Fruit fly (Drosophila melanogaster) whole organism, embryonic: ENCODE measurements around the gene Nf1.

Experiments
- Abd-B ChIP-seq: fragments of 200-800 bp; sonication (Bioruptor generic); optimal IDR thresholded peaks from 2 replicates; lab custom pipeline; 2018; ENCODE audit warnings: missing biosample characterization, mild to moderate bottlenecking, missing genetic modification characterization, moderate library complexity
- CG10267 ChIP-seq: fragments of 200-800 bp; sonication (Bioruptor generic); optimal IDR thresholded peaks from 2 replicates; lab custom pipeline; 2018; ENCODE audit warnings: missing biosample characterization, mild to moderate bottlenecking, missing genetic modification characterization, moderate library complexity
- CG10274 ChIP-seq: fragments of 200-800 bp; sonication (Bioruptor generic); optimal IDR thresholded peaks from 3 replicates; lab custom pipeline; 2017; ENCODE audit warnings: missing biosample characterization, mild to moderate bottlenecking, missing genetic modification characterization
- CG10321 ChIP-seq: fragments of 200-800 bp; sonication (Bioruptor generic); IDR thresholded peaks from 2 replicates; pipeline ENCODE4 v1.3.6; 2022; ENCODE audit warnings: missing biosample characterization, missing genetic modification characterization
- CG10431 ChIP-seq: fragments of 200-800 bp; sonication (Bioruptor generic); optimal IDR thresholded peaks from 3 replicates; lab custom pipeline; 2018; ENCODE audit warnings: missing biosample characterization, mild to moderate bottlenecking, missing genetic modification characterization
- CG10959 ChIP-seq: fragments of 200-800 bp; sonication (Bioruptor generic); IDR thresholded peaks from 2 replicates; pipeline ENCODE4 v1.3.6; 2022; ENCODE audit warnings: missing biosample characterization, missing genetic modification characterization
- CG11504 ChIP-seq: fragments of 200-800 bp; sonication (Bioruptor generic); optimal IDR thresholded peaks from 3 replicates; lab custom pipeline; 2019; ENCODE audit warnings: missing biosample characterization, mild to moderate bottlenecking, missing genetic modification characterization, moderate library complexity
- CG16815 ChIP-seq: fragments of 200-800 bp; sonication (Bioruptor generic); optimal IDR thresholded peaks from 3 replicates; lab custom pipeline; 2017; ENCODE audit warnings: missing biosample characterization, mild to moderate bottlenecking, missing genetic modification characterization
- CG3163 ChIP-seq: fragments of 200-800 bp; sonication (Bioruptor generic); optimal IDR thresholded peaks from 3 replicates; lab custom pipeline; 2016; ENCODE audit warnings: missing biosample characterization, missing genetic modification characterization
- CG32532 ChIP-seq: fragments of 200-800 bp; sonication (Bioruptor generic); IDR thresholded peaks from 2 replicates; pipeline ENCODE4 v1.3.6; 2022; ENCODE audit warnings: missing biosample characterization, missing genetic modification characterization
- CG6813 ChIP-seq: fragments of 200-800 bp; sonication (Bioruptor generic); optimal IDR thresholded peaks from 2 replicates; lab custom pipeline; 2017; ENCODE audit warnings: missing biosample characterization, missing genetic modification characterization, mild to moderate bottlenecking, moderate library complexity, missing genetic modification reagents
- CG6854 ChIP-seq: fragments of 200-800 bp; sonication (Bioruptor generic); optimal IDR thresholded peaks from 3 replicates; lab custom pipeline; 2017; ENCODE audit warnings: missing biosample characterization, mild to moderate bottlenecking, missing genetic modification characterization
- CG7745 ChIP-seq: fragments of 200-800 bp; sonication (Bioruptor generic); optimal IDR thresholded peaks from 2 replicates; lab custom pipeline; 2018; ENCODE audit warnings: missing biosample characterization, mild to moderate bottlenecking, missing genetic modification characterization, moderate library complexity
- CG8089 ChIP-seq: fragments of 200-800 bp; sonication (Bioruptor generic); optimal IDR thresholded peaks from 3 replicates; lab custom pipeline; 2016; ENCODE audit warnings: missing biosample characterization, missing genetic modification characterization
- CG8359 ChIP-seq: fragments of 200-800 bp; sonication (Bioruptor generic); optimal IDR thresholded peaks from 2 replicates; lab custom pipeline; 2017; ENCODE audit warnings: missing biosample characterization, mild to moderate bottlenecking, missing genetic modification characterization, borderline replicate concordance
- CG9437 ChIP-seq: fragments of 200-800 bp; sonication (Bioruptor generic); optimal IDR thresholded peaks from 2 replicates; lab custom pipeline; 2018; ENCODE audit warnings: missing biosample characterization, mild to moderate bottlenecking, missing genetic modification characterization
- Chrac-16 ChIP-seq: fragments of 200-800 bp; sonication (Bioruptor generic); optimal IDR thresholded peaks from 3 replicates; lab custom pipeline; 2016; ENCODE audit warnings: missing biosample characterization, missing genetic modification characterization
- D ChIP-seq, 2 experiments: fragments of 200-800 bp in 1 of 2; fragments of >200 bp in 1 of 2; sonication (Bioruptor generic) in 1 of 2; optimal IDR thresholded peaks; 2 replicates in 1 of 2; 3 replicates in 1 of 2; lab custom pipeline; 2017; ENCODE audit warnings: mild to moderate bottlenecking in 1 of 2, missing biosample characterization in 1 of 2, missing genetic modification characterization in 1 of 2, missing genetic modification reagents in 1 of 2
- Dek ChIP-seq: fragments of 200-800 bp; sonication (Bioruptor generic); optimal IDR thresholded peaks from 3 replicates; lab custom pipeline; 2019; ENCODE audit warnings: missing biosample characterization, mild to moderate bottlenecking, missing genetic modification characterization, moderate library complexity
- Dll ChIP-seq: fragments of 200-800 bp; sonication (Bioruptor generic); IDR thresholded peaks from 4 replicates; pipeline ENCODE4 v1.3.6; 2022; ENCODE audit warnings: missing biosample characterization, missing genetic modification characterization; ENCODE audit not compliant: partially characterized antibody
- Drgx ChIP-seq: fragments of 200-800 bp; sonication (Bioruptor generic); IDR thresholded peaks from 2 replicates; pipeline ENCODE4 v1.3.6; 2022; ENCODE audit warnings: missing biosample characterization, missing genetic modification characterization
- Eip74EF ChIP-seq, 2 experiments: fragments of 200-800 bp in 1 of 2; fragments of >200 bp in 1 of 2; sonication (Bioruptor generic) in 1 of 2; optimal IDR thresholded peaks; 2 replicates each; lab custom pipeline; 2017 to 2019; ENCODE audit warnings: missing biosample characterization in 2 of 2, missing genetic modification characterization in 2 of 2, mild to moderate bottlenecking in 1 of 2, moderate library complexity in 1 of 2
- HLHmδ ChIP-seq: fragments of 200-800 bp; sonication (Bioruptor generic); optimal IDR thresholded peaks from 2 replicates; lab custom pipeline; 2018; ENCODE audit warnings: missing biosample characterization, mild to moderate bottlenecking, missing genetic modification characterization, moderate library complexity
- Hr3 ChIP-seq: fragments of 200-800 bp; sonication (Bioruptor generic); optimal IDR thresholded peaks from 3 replicates; lab custom pipeline; 2016; ENCODE audit warnings: missing biosample characterization, missing genetic modification characterization
- Hsf ChIP-seq: fragments of 200-800 bp; sonication (Bioruptor generic); optimal IDR thresholded peaks from 3 replicates; lab custom pipeline; 2016; ENCODE audit warnings: missing biosample characterization, missing genetic modification characterization
- Meics ChIP-seq: fragments of 200-800 bp; sonication (Bioruptor generic); optimal IDR thresholded peaks from 2 replicates; lab custom pipeline; 2017; ENCODE audit warnings: missing biosample characterization, mild to moderate bottlenecking, missing genetic modification characterization
- NFAT ChIP-seq: fragments of 200-800 bp; sonication (Bioruptor generic); IDR thresholded peaks from 2 replicates; pipeline ENCODE4 v1.3.6; 2022; ENCODE audit warnings: missing biosample characterization, missing genetic modification characterization
- Nf-YC ChIP-seq: fragments of 200-800 bp; optimal IDR thresholded peaks from 3 replicates; lab custom pipeline; 2019; ENCODE audit warnings: missing biosample characterization, mild to moderate bottlenecking, missing genetic modification characterization, moderate library complexity
- Spps ChIP-seq: fragments of 200-800 bp; sonication (Bioruptor generic); optimal IDR thresholded peaks from 2 replicates; lab custom pipeline; 2018; ENCODE audit warnings: missing biosample characterization, mild to moderate bottlenecking, missing genetic modification characterization
- Usf ChIP-seq: fragments of 200-800 bp; sonication (Bioruptor generic); optimal IDR thresholded peaks from 2 replicates; lab custom pipeline; 2017; ENCODE audit warnings: missing genotype, missing biosample characterization, missing genetic modification characterization
- abd-A ChIP-seq: fragments of 200-800 bp; sonication (Bioruptor generic); optimal IDR thresholded peaks from 3 replicates; lab custom pipeline; 2019; ENCODE audit warnings: missing biosample characterization, mild to moderate bottlenecking, missing genetic modification characterization, moderate library complexity
- ato ChIP-seq: fragments of 200-800 bp; sonication (Bioruptor generic); IDR thresholded peaks from 2 replicates; pipeline ENCODE4 v1.3.6; 2022; ENCODE audit warnings: missing biosample characterization, missing genetic modification characterization; ENCODE audit not compliant: partially characterized antibody
- dmrt11E ChIP-seq: fragments of 200-800 bp; sonication (Bioruptor generic); optimal IDR thresholded peaks from 3 replicates; lab custom pipeline; 2018; ENCODE audit warnings: missing biosample characterization, mild to moderate bottlenecking, missing genetic modification characterization, moderate library complexity
- dysf ChIP-seq: fragments of 200-800 bp; sonication (Bioruptor generic); IDR thresholded peaks from 3 replicates; pipeline ENCODE4 v1.3.6; 2022; ENCODE audit warnings: missing biosample characterization, missing genetic modification characterization
- esg ChIP-seq: fragments of 200-800 bp; sonication (Bioruptor generic); conservative IDR thresholded peaks from 2 replicates; pipeline ENCODE4 v1.3.6; 2022; ENCODE audit warnings: missing biosample characterization, missing genetic modification characterization
- gsb-n ChIP-seq: fragments of 200-800 bp; sonication (Bioruptor generic); optimal IDR thresholded peaks from 3 replicates; lab custom pipeline; 2018; ENCODE audit warnings: missing biosample characterization, mild to moderate bottlenecking, missing genetic modification characterization
- h ChIP-seq: fragments of >200 bp; optimal IDR thresholded peaks from 2 replicates; lab custom pipeline; 2017
- insv ChIP-seq, 2 experiments: fragments of 200-800 bp; sonication (Bioruptor generic); optimal IDR thresholded peaks; 3 replicates each; lab custom pipeline; 2016 to 2018; ENCODE audit warnings: missing biosample characterization in 2 of 2, missing genetic modification characterization in 2 of 2
- kah ChIP-seq: fragments of 200-800 bp; sonication (Bioruptor generic); optimal IDR thresholded peaks from 2 replicates; lab custom pipeline; 2018; ENCODE audit warnings: missing biosample characterization, mild to moderate bottlenecking, missing genetic modification characterization
- lola ChIP-seq, 3 experiments: fragments of >200 bp in 2 of 3; fragments of 200-800 bp in 1 of 3; sonication (Bioruptor generic) in 1 of 3; optimal IDR thresholded peaks; 2 replicates each; lab custom pipeline; 2017 to 2019; ENCODE audit warnings: missing biosample characterization in 3 of 3, missing genetic modification characterization in 3 of 3, mild to moderate bottlenecking in 1 of 3, moderate library complexity in 1 of 3
- lov ChIP-seq, 2 experiments: fragments of 200-800 bp in 1 of 2; fragments of >200 bp in 1 of 2; sonication (Bioruptor generic) in 1 of 2; IDR thresholded peaks in 1 of 2; optimal IDR thresholded peaks in 1 of 2; 2 replicates in 1 of 2; 3 replicates in 1 of 2; pipeline versions ENCODE4 v1.3.6 to Lab custom; 2017 to 2022; ENCODE audit warnings: missing biosample characterization in 1 of 2, missing genetic modification characterization in 1 of 2
- nom ChIP-seq: fragments of 200-800 bp; sonication (Bioruptor generic); optimal IDR thresholded peaks from 2 replicates; lab custom pipeline; 2017; ENCODE audit warnings: missing biosample characterization, missing genetic modification characterization, mild to moderate bottlenecking, moderate library complexity, missing genetic modification reagents
- onecut ChIP-seq: fragments of 200-800 bp; sonication (Bioruptor generic); IDR thresholded peaks from 2 replicates; pipeline ENCODE4 v1.3.6; 2022; ENCODE audit warnings: missing biosample characterization, missing genetic modification characterization
- pros ChIP-seq: fragments of 200-800 bp; sonication (Bioruptor generic); optimal IDR thresholded peaks from 3 replicates; lab custom pipeline; 2019; ENCODE audit warnings: missing biosample characterization, mild to moderate bottlenecking, missing genetic modification characterization, moderate library complexity
- sc ChIP-seq, 3 experiments: fragments of >200 bp in 2 of 3; fragments of 200-800 bp in 1 of 3; sonication (Bioruptor generic) in 1 of 3; optimal IDR thresholded peaks; 2 replicates in 2 of 3; 3 replicates in 1 of 3; lab custom pipeline; 2017; ENCODE audit warnings: mild to moderate bottlenecking in 1 of 3, missing biosample characterization in 1 of 3, missing genetic modification characterization in 1 of 3, missing genetic modification reagents in 1 of 3
- z ChIP-seq: fragments of 200-800 bp; sonication (Bioruptor generic); IDR thresholded peaks from 3 replicates; pipeline ENCODE4 v1.3.6; 2022; ENCODE audit warnings: missing biosample characterization, missing genetic modification characterization

Nf1 gene

dm6 chr3R:26012801-26013663, 30.2 kb downstream of the Nf1 start (continued):
- TF ChIP-seq CG8359 (GFP tag; lab: Kevin White, UChicago) (no peak), CG7745 (tag; lab: Kevin White, UChicago) (peak; percentile 47), CG10959 (GFP tag; lab: Robert Waterston, UW) (no peak), onecut (no peak), CG16815 (GFP tag; lab: Kevin White, UChicago) (peak; percentile 27), CG6854 (GFP tag; lab: Kevin White, UChicago) (no peak), Chrac-16 (no peak), Dll (no peak), Dek (tag; lab: Kevin White, UChicago) (no peak), CG10321 (GFP tag; lab: Robert Waterston, UW) (no peak), Hsf (GFP tag; lab: Kevin White, UChicago) (no peak), kah (GFP tag; lab: Kevin White, UChicago) (peak; percentile 75), lola (GFP tag; optimal IDR thresholded peaks at IDR 0.05; lab: Kevin White, UChicago) (peak in 1 of 3 experiments; percentile 86), Meics (GFP tag; lab: Kevin White, UChicago) (no peak), Drgx (GFP tag; lab: Robert Waterston, UW) (peak; percentile 6; the same call in 1 of the 2 replicates), HLHmδ (GFP tag; lab: Kevin White, UChicago) (peak; percentile 66), Spps (peak; percentile 70), z (GFP tag; lab: Robert Waterston, UW) (no peak), CG32532 (GFP tag; lab: Robert Waterston, UW) (peak; percentile 23; the same call in 1 of the 2 replicates), nom (GFP tag; lab: Kevin White, UChicago) (no peak), sc (optimal IDR thresholded peaks at IDR 0.05; lab: Kevin White, UChicago) (no peak), sc (GFP tag; optimal IDR thresholded peaks at IDR 0.05; lab: Kevin White, UChicago) (peak; percentile 39), Nf-YC (tag; lab: Kevin White, UChicago) (peak; percentile 26), CG10267 (tag; lab: Kevin White, UChicago) (peak; percentile 74), pros (peak; percentile 54), NFAT (GFP tag; lab: Robert Waterston, UW) (no peak), ato (GFP tag; lab: Robert Waterston, UW) (no peak), insv (GFP tag; optimal IDR thresholded peaks at IDR 0.05; lab: Kevin White, UChicago) (no peak), CG10274 (GFP tag; lab: Kevin White, UChicago) (no peak), Abd-B (GFP tag; lab: Kevin White, UChicago) (peak; percentile 29), D (optimal IDR thresholded peaks at IDR 0.05; lab: Kevin White, UChicago) (no peak), D (GFP tag; optimal IDR thresholded peaks at IDR 0.05; lab: Kevin White, UChicago) (peak; percentile 29), abd-A (tag; lab: Kevin White, UChicago) (peak; percentile 75), CG11504 (peak; percentile 48), h (lab: Kevin White, UChicago) (no peak), CG3163 (no peak), gsb-n (peak; percentile 85), dmrt11E (tag; lab: Kevin White, UChicago) (peak; percentile 88), CG9437 (peak; percentile 34), dysf (GFP tag; lab: Robert Waterston, UW) (no peak), lov (optimal IDR thresholded peaks at IDR 0.05; lab: Kevin White, UChicago) (no peak), lov (GFP tag; IDR thresholded peaks at IDR 0.05; lab: Robert Waterston, UW) (0 out of 3 replicates have a peak, but pooled peaks have one; percentile 17), CG8089 (GFP tag; lab: Kevin White, UChicago) (no peak), Eip74EF (GFP tag; optimal IDR thresholded peaks at IDR 0.05; lab: Kevin White, UChicago) (peak in 1 of 2 experiments; percentile 21), CG10431 (no peak), esg (GFP tag; lab: Robert Waterston, UW) (0 out of 2 replicates have a peak, but pooled peaks have one; percentile 17), CG6813 (peak; percentile 5), Usf (GFP tag; lab: Kevin White, UChicago) (no peak), Hr3 (GFP tag; lab: Kevin White, UChicago) (peak; percentile 4)
